Worm (Caenorhabditis elegans) whole organism, late embryonic: ENCODE measurements around the gene ZK180.5.

ENCODE experiments used
- ceh-48 ChIP-seq: sonication (generic microtip); optimal IDR thresholded peaks from 2 replicates; lab custom pipeline; 2016; ENCODE audit warnings: missing genetic modification characterization, inconsistent platforms, missing compliant biosample characterization
- ets-4 ChIP-seq: sonication (generic microtip); optimal IDR thresholded peaks from 2 replicates; lab custom pipeline; 2016; ENCODE audit warnings: missing genetic modification characterization, missing compliant biosample characterization
- nhr-11 ChIP-seq: fragments of 150-350 bp; optimal IDR thresholded peaks from 2 replicates; lab custom pipeline; 2014; ENCODE audit warnings: missing biosample characterization, missing genetic modification characterization
- npax-4 ChIP-seq: sonication (generic microtip); optimal IDR thresholded peaks from 2 replicates; lab custom pipeline; 2016; ENCODE audit warnings: missing genetic modification characterization, missing compliant biosample characterization

- TF ChIP-seq npax-4 (tag; lab: Kevin White, UChicago) = no peak
- no peak for TF ChIP-seq nhr-11
- TF ChIP-seq ets-4 (tag; lab: Kevin White, UChicago) = no peak
- no peak for TF ChIP-seq ceh-48 (tag; lab: Kevin White, UChicago)
These were observed 41.4 kb downstream of the ZK180.5 start for ce11 chrIV:4475362-4476086.
